Worm (Caenorhabditis elegans): ENCODE data around the gene B0280.17.

- TF ChIP-seq klf-2 (GFP tag; conservative IDR thresholded peaks at IDR 0.05) (no peak), tab-1 (GFP tag; IDR thresholded peaks at IDR 0.05) (no peak), ztf-29 (GFP tag; IDR thresholded peaks at IDR 0.05) (no peak)
Observed at ce11 chrIII:7154526-7154925, 18.6 kb upstream of the B0280.17 start.

All from whole organism, midembryonic.